Worm (Caenorhabditis elegans) whole organism, late embryonic: ENCODE data around the gene bbln-1.

Experiments
- ceh-14 ChIP-seq: sonication (generic microtip); optimal IDR thresholded peaks from 2 replicates; lab custom pipeline; 2016; ENCODE audit warnings: missing genotype, missing genetic modification characterization, missing compliant biosample characterization
- ceh-30 ChIP-seq: fragments of 150-350 bp; optimal IDR thresholded peaks from 2 replicates; lab custom pipeline; 2014; ENCODE audit warnings: missing biosample characterization, missing genetic modification characterization
- ceh-9 ChIP-seq: sonication (generic microtip); optimal IDR thresholded peaks from 2 replicates; lab custom pipeline; 2016; ENCODE audit warnings: mild to moderate bottlenecking, missing genetic modification characterization, inconsistent platforms, missing compliant biosample characterization
- dmd-4 ChIP-seq: sonication (generic microtip); optimal IDR thresholded peaks from 2 replicates; lab custom pipeline; 2016; ENCODE audit warnings: borderline replicate concordance, missing genetic modification characterization, missing compliant biosample characterization
- hlh-15 ChIP-seq: sonication (generic microtip); optimal IDR thresholded peaks from 2 replicates; lab custom pipeline; 2016; ENCODE audit warnings: missing genetic modification characterization, missing compliant biosample characterization
- hlh-30 ChIP-seq: sonication (generic microtip); optimal IDR thresholded peaks from 2 replicates; lab custom pipeline; 2017; ENCODE audit warnings: antibody characterized with exemption, missing genetic modification characterization, missing compliant biosample characterization; ENCODE audit not compliant: insufficient read depth
- hlh-8 ChIP-seq: sonication (generic microtip); optimal IDR thresholded peaks from 2 replicates; lab custom pipeline; 2016; ENCODE audit warnings: missing genotype, missing genetic modification characterization, missing compliant biosample characterization
- nhr-11 ChIP-seq: fragments of 150-350 bp; optimal IDR thresholded peaks from 2 replicates; lab custom pipeline; 2014; ENCODE audit warnings: missing biosample characterization, missing genetic modification characterization
- pag-3 ChIP-seq: sonication (generic microtip); optimal IDR thresholded peaks from 2 replicates; lab custom pipeline; 2016; ENCODE audit warnings: missing compliant biosample characterization, missing genetic modification characterization, borderline replicate concordance
- rnt-1 ChIP-seq: sonication (generic microtip); optimal IDR thresholded peaks from 2 replicates; lab custom pipeline; 2016; ENCODE audit warnings: missing genetic modification characterization, missing compliant biosample characterization
- unc-42 ChIP-seq: sonication (generic microtip); optimal IDR thresholded peaks from 2 replicates; lab custom pipeline; 2016; ENCODE audit warnings: missing genotype, missing genetic modification characterization, missing compliant biosample characterization
- unc-55 ChIP-seq: sonication (generic microtip); optimal IDR thresholded peaks from 2 replicates; lab custom pipeline; 2017; ENCODE audit warnings: missing biosample characterization, missing genetic modification reagents, missing genetic modification characterization
- zip-5 ChIP-seq: sonication (generic microtip); optimal IDR thresholded peaks from 2 replicates; lab custom pipeline; 2016; ENCODE audit warnings: missing genetic modification characterization, missing compliant biosample characterization

DNA sequence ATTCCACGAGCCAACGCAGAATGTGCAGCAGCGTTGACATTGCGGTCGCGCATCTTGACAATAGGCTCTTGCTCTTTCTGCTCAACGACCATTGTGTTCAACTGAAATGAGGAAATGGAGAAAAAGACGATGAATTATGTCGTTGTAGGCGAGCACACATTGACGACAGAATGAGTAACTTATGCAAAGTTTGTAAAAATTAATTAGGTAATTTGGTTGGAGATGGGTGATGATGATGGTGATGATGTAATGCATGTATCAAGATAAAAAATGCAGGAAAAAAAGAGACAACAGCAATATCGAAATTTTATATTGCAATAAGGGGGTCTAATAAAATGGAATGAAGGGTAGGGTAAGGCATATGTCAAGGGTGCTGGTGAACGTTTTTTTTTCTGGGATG, at the start of gene bbln-1:
- no peak for TF ChIP-seq hlh-30 (tag; lab: Kevin White, UChicago)
- TF ChIP-seq rnt-1 (tag; lab: Kevin White, UChicago), result no peak
- TF ChIP-seq nhr-11, result no peak
- no peak for TF ChIP-seq pag-3 (tag; lab: Kevin White, UChicago)
- no peak for TF ChIP-seq unc-42 (tag; lab: Kevin White, UChicago)
- no peak for TF ChIP-seq ceh-30
- no peak for TF ChIP-seq ceh-14 (tag; lab: Kevin White, UChicago)
- TF ChIP-seq hlh-8, result no peak
- TF ChIP-seq ceh-9 (tag; lab: Kevin White, UChicago), result no peak
- no peak for TF ChIP-seq hlh-15 (tag; lab: Kevin White, UChicago)
- no peak for TF ChIP-seq dmd-4 (tag; lab: Kevin White, UChicago)
- TF ChIP-seq unc-55 (GFP tag; lab: Kevin White, UChicago), result no peak
- TF ChIP-seq zip-5 (tag; lab: Kevin White, UChicago), result no peak
